Worm (Caenorhabditis elegans) whole organism, L4/young adult: ENCODE results near the gene sra-13.

ENCODE experiments used
- W03F9.2 ChIP-seq: fragments of 150-350 bp; optimal IDR thresholded peaks from 2 replicates; lab custom pipeline; 2014; ENCODE audit warnings: missing biosample characterization, missing genetic modification characterization
- him-1 ChIP-seq: sonication (generic microtip); optimal IDR thresholded peaks from 2 replicates; lab custom pipeline; 2016; ENCODE audit warnings: missing genotype, missing genetic modification reagents, missing genetic modification characterization, missing compliant biosample characterization

- TF ChIP-seq W03F9.2 (tag; lab: Kevin White, UChicago) = no peak
- no peak for TF ChIP-seq him-1 (tag; lab: Kevin White, UChicago)
These were observed 43.9 kb downstream of the sra-13 start for ce11 chrII:8451425-8451824.
